Worm (Caenorhabditis elegans) whole organism, L3 larva: ENCODE measurements around the gene K11E4.6.

Source experiments
- R02D3.7 ChIP-seq: fragments of 150-350 bp; optimal IDR thresholded peaks from 2 replicates; lab custom pipeline; 2014; ENCODE audit warnings: missing biosample characterization, missing genetic modification characterization
- ZK546.5 ChIP-seq: sonication (generic microtip); optimal IDR thresholded peaks from 2 replicates; lab custom pipeline; 2017; ENCODE audit warnings: missing biosample characterization, missing genetic modification characterization
- ceh-16 ChIP-seq: sonication (generic microtip); optimal IDR thresholded peaks from 2 replicates; lab custom pipeline; 2017; ENCODE audit warnings: missing biosample characterization, missing genetic modification characterization
- ceh-28 ChIP-seq: fragments of 150-350 bp; optimal IDR thresholded peaks from 2 replicates; lab custom pipeline; 2014; ENCODE audit warnings: missing biosample characterization, missing genetic modification reagents, missing genetic modification characterization
- daf-12 ChIP-seq: fragments of 150-350 bp; optimal IDR thresholded peaks from 2 replicates; lab custom pipeline; 2014; ENCODE audit warnings: missing biosample characterization, missing genetic modification reagents, missing genetic modification characterization
- egl-27 ChIP-seq: sonication (generic microtip); optimal IDR thresholded peaks from 4 replicates; lab custom pipeline; 2017; ENCODE audit warnings: missing biosample characterization, missing genetic modification reagents, missing genetic modification characterization
- elt-1 ChIP-seq: fragments of 150-350 bp; optimal IDR thresholded peaks from 2 replicates; lab custom pipeline; 2014; ENCODE audit warnings: missing biosample characterization, missing genetic modification characterization
- elt-2 ChIP-seq: sonication (generic microtip); optimal IDR thresholded peaks from 2 replicates; lab custom pipeline; 2016; ENCODE audit warnings: missing genetic modification reagents, mild to moderate bottlenecking, missing genetic modification characterization, missing compliant biosample characterization
- eor-1 ChIP-seq, 2 experiments: fragments of 150-350 bp; optimal IDR thresholded peaks; 2 replicates each; lab custom pipeline; 2014 to 2018; ENCODE audit warnings: missing biosample characterization in 2 of 2, missing genetic modification characterization in 2 of 2
- fos-1 ChIP-seq: fragments of 150-350 bp; optimal IDR thresholded peaks from 2 replicates; lab custom pipeline; 2014; ENCODE audit warnings: missing biosample characterization, missing genetic modification characterization
- hmg-11 ChIP-seq: sonication (generic microtip); optimal IDR thresholded peaks from 2 replicates; lab custom pipeline; 2016; ENCODE audit warnings: missing genetic modification characterization, missing compliant biosample characterization
- jun-1 ChIP-seq: fragments of 150-350 bp; optimal IDR thresholded peaks from 2 replicates; lab custom pipeline; 2014; ENCODE audit warnings: missing biosample characterization, missing genetic modification reagents, missing genetic modification characterization
- lsy-12 ChIP-seq: sonication (generic microtip); optimal IDR thresholded peaks from 2 replicates; lab custom pipeline; 2016; ENCODE audit warnings: mild to moderate bottlenecking, missing genetic modification characterization, missing compliant biosample characterization
- mdl-1 ChIP-seq: fragments of 150-350 bp; optimal IDR thresholded peaks from 2 replicates; lab custom pipeline; 2014; ENCODE audit warnings: missing biosample characterization, missing genetic modification characterization
- nfya-1 ChIP-seq: sonication (generic microtip); optimal IDR thresholded peaks from 2 replicates; lab custom pipeline; 2017; ENCODE audit warnings: missing genetic modification characterization, mild to moderate bottlenecking, missing compliant biosample characterization, antibody characterized with exemption, moderate library complexity; ENCODE audit not compliant: insufficient read depth
- nhr-11 ChIP-seq: fragments of 150-350 bp; optimal IDR thresholded peaks from 2 replicates; lab custom pipeline; 2014; ENCODE audit warnings: missing biosample characterization, missing genetic modification characterization
- nhr-12 ChIP-seq: fragments of 150-350 bp; optimal IDR thresholded peaks from 2 replicates; lab custom pipeline; 2014; ENCODE audit warnings: missing biosample characterization, missing genetic modification characterization
- nhr-23 ChIP-seq: fragments of 150-350 bp; optimal IDR thresholded peaks from 2 replicates; lab custom pipeline; 2014; ENCODE audit warnings: missing biosample characterization, missing genetic modification reagents, missing genetic modification characterization
- nhr-25 ChIP-seq: sonication (generic microtip); optimal IDR thresholded peaks from 2 replicates; lab custom pipeline; 2017; ENCODE audit warnings: missing biosample characterization, missing genetic modification characterization
- nhr-28 ChIP-seq: fragments of 150-350 bp; optimal IDR thresholded peaks from 2 replicates; lab custom pipeline; 2014; ENCODE audit warnings: missing biosample characterization, missing genetic modification characterization
- nhr-43 ChIP-seq: sonication (generic microtip); optimal IDR thresholded peaks from 2 replicates; lab custom pipeline; 2016; ENCODE audit warnings: mild to moderate bottlenecking, missing genetic modification characterization, missing compliant biosample characterization; ENCODE audit not compliant: poor library complexity, severe bottlenecking
- nhr-67 ChIP-seq: fragments of 150-350 bp; optimal IDR thresholded peaks from 2 replicates; lab custom pipeline; 2014; ENCODE audit warnings: missing biosample characterization, missing genetic modification characterization
- nhr-76 ChIP-seq: fragments of 150-350 bp; sonication (generic microtip); optimal IDR thresholded peaks from 5 replicates; lab custom pipeline; 2014; ENCODE audit warnings: missing biosample characterization, missing genetic modification characterization
- pha-4 ChIP-seq: fragments of 150-350 bp; optimal IDR thresholded peaks from 2 replicates; lab custom pipeline; 2014; ENCODE audit warnings: missing biosample characterization, missing genetic modification reagents, missing genetic modification characterization
- pqm-1 ChIP-seq: fragments of 150-350 bp; optimal IDR thresholded peaks from 2 replicates; lab custom pipeline; 2017; ENCODE audit warnings: missing biosample characterization, missing genetic modification characterization, inconsistent platforms
- sea-2 ChIP-seq: fragments of 150-350 bp; sonication (generic microtip); optimal IDR thresholded peaks from 4 replicates; lab custom pipeline; 2014; ENCODE audit warnings: missing biosample characterization, missing genetic modification reagents, missing genetic modification characterization
- skn-1 ChIP-seq: fragments of 150-350 bp; optimal IDR thresholded peaks from 2 replicates; lab custom pipeline; 2014; ENCODE audit warnings: missing biosample characterization, missing genetic modification characterization
- snpc-4 ChIP-seq: fragments of 150-350 bp; optimal IDR thresholded peaks from 2 replicates; lab custom pipeline; 2014; ENCODE audit warnings: missing biosample characterization, missing genetic modification characterization
- tbx-2 ChIP-seq: sonication (generic microtip); optimal IDR thresholded peaks from 2 replicates; lab custom pipeline; 2016; ENCODE audit warnings: mild to moderate bottlenecking, missing genetic modification characterization, missing compliant biosample characterization
- unc-39 ChIP-seq: sonication (generic microtip); optimal IDR thresholded peaks from 4 replicates; lab custom pipeline; 2017; ENCODE audit warnings: missing biosample characterization, missing genetic modification characterization
- unc-62 ChIP-seq: fragments of 150-350 bp; sonication (generic microtip); optimal IDR thresholded peaks from 4 replicates; lab custom pipeline; 2014; ENCODE audit warnings: missing biosample characterization, missing genetic modification reagents, missing genetic modification characterization
- ztf-11 ChIP-seq: fragments of 150-350 bp; optimal IDR thresholded peaks from 2 replicates; lab custom pipeline; 2014; ENCODE audit warnings: missing biosample characterization, missing genetic modification characterization
- ztf-4 ChIP-seq: fragments of 150-350 bp; optimal IDR thresholded peaks from 2 replicates; lab custom pipeline; 2014; ENCODE audit warnings: missing biosample characterization, missing genetic modification characterization

The K11E4.6 gene

ce11 chrX:13700642-13701233 is 23.7 kb upstream of the K11E4.6 start (continued):
- TF ChIP-seq nhr-11 (tag; lab: Kevin White, UChicago) (peak; percentile 100), sea-2 (GFP tag; lab: Kevin White, UChicago) (no peak), fos-1 (tag; lab: Kevin White, UChicago) (peak; percentile 93), elt-1 (tag; lab: Kevin White, UChicago) (peak; percentile 88), nhr-23 (tag; lab: Kevin White, UChicago) (peak; percentile 99), ceh-28 (tag; lab: Kevin White, UChicago) (peak; percentile 99), lsy-12 (tag; lab: Kevin White, UChicago) (peak; percentile 98), nhr-67 (peak; percentile 18), mdl-1 (tag; lab: Kevin White, UChicago) (peak; percentile 82), ZK546.5 (tag; lab: Kevin White, UChicago) (peak; percentile 69)

ce11 chrX:13702923-13703322 is 21.5 kb upstream of the K11E4.6 start:
- TF ChIP-seq nhr-76 (tag; lab: Kevin White, UChicago) (no peak), pqm-1 (tag; lab: Kevin White, UChicago) (no peak)

- TF ChIP-seq nhr-25 (tag; lab: Kevin White, UChicago) (no peak), nhr-43 (tag; lab: Kevin White, UChicago) (no peak), pha-4 (tag; lab: Kevin White, UChicago) (no peak), unc-39 (tag; lab: Kevin White, UChicago) (no peak), ceh-16 (tag; lab: Kevin White, UChicago) (no peak), snpc-4 (tag; lab: Kevin White, UChicago) (no peak), jun-1 (no peak), daf-12 (tag; lab: Kevin White, UChicago) (no peak), nhr-76 (tag; lab: Kevin White, UChicago) (no peak), nhr-11 (tag; lab: Kevin White, UChicago) (no peak), hmg-11 (no peak), skn-1 (no peak), fos-1 (tag; lab: Kevin White, UChicago) (no peak), nhr-28 (tag; lab: Kevin White, UChicago) (no peak), ztf-4 (tag; lab: Kevin White, UChicago) (no peak), nhr-12 (tag; lab: Kevin White, UChicago) (no peak), sea-2 (GFP tag; lab: Kevin White, UChicago) (no peak)
Measured at ce11 chrX:13706607-13707006, 17.9 kb upstream of the K11E4.6 start, which contains the start of gene K02D3.1. Gene K02D3.1, plus strand, starts transcription at chrX:13706907.

ce11 chrX:13709060-13709459 is 15.4 kb upstream of the K11E4.6 start:
- TF ChIP-seq R02D3.7 (tag; lab: Kevin White, UChicago), result no peak
- TF ChIP-seq nfya-1 (tag; lab: Kevin White, UChicago), result no peak
- TF ChIP-seq eor-1 (tag; optimal IDR thresholded peaks at IDR 0.05; lab: Kevin White, UChicago), result no peak
- no peak for TF ChIP-seq egl-27
- no peak for TF ChIP-seq nhr-67
- TF ChIP-seq elt-2 (tag; lab: Kevin White, UChicago), result no peak
- TF ChIP-seq unc-62 (GFP tag; lab: Kevin White, UChicago), result no peak
- TF ChIP-seq nhr-28 (tag; lab: Kevin White, UChicago), result no peak
- TF ChIP-seq ztf-11 (tag; lab: Kevin White, UChicago), result no peak
- TF ChIP-seq sea-2 (GFP tag; lab: Kevin White, UChicago), result no peak
- TF ChIP-seq hmg-11, result no peak
- no peak for TF ChIP-seq nhr-43 (tag; lab: Kevin White, UChicago)
- no peak for TF ChIP-seq unc-39 (tag; lab: Kevin White, UChicago)
- no peak for TF ChIP-seq ceh-28 (tag; lab: Kevin White, UChicago)
- TF ChIP-seq tbx-2 (tag; lab: Kevin White, UChicago), result no peak
- TF ChIP-seq snpc-4 (tag; lab: Kevin White, UChicago), result no peak
- no peak for TF ChIP-seq ztf-4 (tag; lab: Kevin White, UChicago)
- no peak for TF ChIP-seq nhr-76 (tag; lab: Kevin White, UChicago)
